Worm (Caenorhabditis elegans) whole organism, young adult: ENCODE data around the gene F57H12.6.
"Not testable (repeated sequence)": the region's sequence is repeated elsewhere in the genome, so short reads cannot be mapped to it uniquely, and the experiment has no call there.

Experiments used
- C17E4.6 ChIP-seq: fragments of 200-800 bp; sonication (Bioruptor generic); IDR thresholded peaks from 2 replicates; pipeline ENCODE4 v1.3.6; 2022; ENCODE audit warnings: missing genetic modification reagents, missing genetic modification characterization, missing compliant biosample characterization
- F49E8.2 ChIP-seq: sonication (generic microtip); optimal IDR thresholded peaks from 3 replicates; lab custom pipeline; 2017; ENCODE audit warnings: missing genetic modification characterization, mild to moderate bottlenecking, missing compliant biosample characterization, antibody characterized with exemption, moderate library complexity; ENCODE audit not compliant: insufficient read depth
- atf-7 ChIP-seq: sonication (generic microtip); optimal IDR thresholded peaks from 2 replicates; lab custom pipeline; 2017; ENCODE audit warnings: mild to moderate bottlenecking, missing genetic modification characterization, missing compliant biosample characterization
- ceh-58 ChIP-seq: fragments of 200-800 bp; sonication (Bioruptor generic); IDR thresholded peaks from 2 replicates; pipeline ENCODE4 v1.3.6; 2022; ENCODE audit warnings: missing genetic modification characterization, missing compliant biosample characterization
- dpl-1 ChIP-seq: fragments of 150-350 bp; optimal IDR thresholded peaks from 2 replicates; lab custom pipeline; 2014; ENCODE audit warnings: missing biosample characterization, missing genetic modification reagents, missing genetic modification characterization
- gei-17 ChIP-seq: fragments of 200-800 bp; sonication (Bioruptor generic); optimal IDR thresholded peaks from 2 replicates; lab custom pipeline; 2018; ENCODE audit warnings: mild to moderate bottlenecking, missing genetic modification characterization, missing compliant biosample characterization
- hlh-26 ChIP-seq: fragments of 200-800 bp; sonication (Bioruptor generic); conservative IDR thresholded peaks from 2 replicates; pipeline ENCODE4 v1.3.6; 2022; ENCODE audit warnings: missing genetic modification reagents, missing genetic modification characterization, missing compliant biosample characterization
- let-607 ChIP-seq, 2 experiments: fragments of 200-800 bp in 1 of 2; sonication (Bioruptor generic) in 1 of 2; sonication (generic microtip) in 1 of 2; optimal IDR thresholded peaks; 2 replicates each; lab custom pipeline; 2016 to 2018; ENCODE audit warnings: mild to moderate bottlenecking in 2 of 2, missing compliant biosample characterization in 2 of 2, missing genetic modification characterization in 2 of 2, moderate library complexity in 2 of 2, missing genotype in 1 of 2
- nfya-2 ChIP-seq: fragments of 200-800 bp; sonication (Bioruptor generic); IDR thresholded peaks from 2 replicates; pipeline ENCODE4 v1.3.6; 2022; ENCODE audit warnings: missing genetic modification reagents, missing genetic modification characterization, missing compliant biosample characterization
- pha-4 ChIP-seq: fragments of 150-350 bp; sonication (generic microtip); optimal IDR thresholded peaks from 2 replicates; lab custom pipeline; 2014; ENCODE audit warnings: missing biosample characterization, missing genetic modification reagents, missing genetic modification characterization
- rpc-1 ChIP-seq, 2 experiments: fragments of 150-350 bp in 1 of 2; sonication (generic microtip) in 1 of 2; optimal IDR thresholded peaks; 2 replicates each; lab custom pipeline; 2014 to 2018; ENCODE audit warnings: missing biosample characterization in 1 of 2, missing genetic modification characterization in 1 of 2, missing genetic modification reagents in 1 of 2, missing genotype in 1 of 2
- ztf-22 ChIP-seq: fragments of 200-800 bp; sonication (Bioruptor generic); optimal IDR thresholded peaks from 2 replicates; lab custom pipeline; 2018; ENCODE audit warnings: mild to moderate bottlenecking, missing genetic modification characterization, moderate library complexity, missing compliant biosample characterization

- TF ChIP-seq C17E4.6 (GFP tag; lab: Robert Waterston, UW) (peak; percentile 82), let-607 (tag; optimal IDR thresholded peaks at IDR 0.05; lab: Kevin White, UChicago) (peak in 1 of 2 experiments; percentile 48), F49E8.2 (tag; lab: Kevin White, UChicago) (peak; percentile 53)
- TF ChIP-seq ztf-22; pha-4 (tag; lab: Kevin White, UChicago); dpl-1 (GFP tag; lab: Kevin White, UChicago); ceh-58 (GFP tag; lab: Robert Waterston, UW); rpc-1 (optimal IDR thresholded peaks at IDR 0.05; lab: Kevin White, UChicago); rpc-1 (tag; optimal IDR thresholded peaks at IDR 0.05; lab: Kevin White, UChicago); hlh-26 (GFP tag; lab: Robert Waterston, UW); atf-7 (tag; lab: Kevin White, UChicago); nfya-2 (GFP tag; lab: Robert Waterston, UW); gei-17 (GFP tag; lab: Kevin White, UChicago): not testable (repeated sequence)
Observed at ce11 chrIV:8015726-8016312, 39.7 kb upstream of the F57H12.6 start, which contains the start of gene C26B2.7.
